Fruit fly (Drosophila melanogaster): ENCODE data around the gene Aplip1.

Gene Aplip1

DNA sequence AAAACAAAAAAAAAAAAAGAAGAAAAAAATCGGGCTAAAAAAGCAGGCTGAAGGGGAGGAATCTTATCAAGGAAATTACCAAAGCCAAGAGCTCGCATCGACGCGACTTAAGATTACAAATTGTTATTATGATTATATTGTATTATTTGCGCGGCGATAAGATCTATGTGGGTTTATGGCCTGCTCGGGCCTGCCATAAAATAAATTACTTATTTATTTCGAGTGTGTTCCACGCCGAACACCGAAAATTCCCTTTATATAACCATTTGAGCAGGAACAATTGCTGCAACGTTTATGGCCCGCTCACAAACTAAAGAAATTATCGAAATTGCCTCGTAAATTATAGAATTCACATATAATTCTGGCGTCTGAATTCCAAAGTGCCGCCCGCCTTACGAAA is 26.5 kb upstream of the Aplip1 start (continued):
- peak; percentile 36 for TF ChIP-seq sqz (GFP tag; optimal IDR thresholded peaks at IDR 0.05)
- no peak for TF ChIP-seq Taf1 (GFP tag; IDR thresholded peaks at IDR 0.05)
- peak; percentile 27 for TF ChIP-seq CG17385 (GFP tag; optimal IDR thresholded peaks at IDR 0.05)
- no peak for TF ChIP-seq CG17802 (tag; optimal IDR thresholded peaks at IDR 0.05)
- no peak for TF ChIP-seq ash1 (GFP tag; optimal IDR thresholded peaks at IDR 0.05)
- no peak for TF ChIP-seq H15 (GFP tag; IDR thresholded peaks at IDR 0.05)
- no peak for TF ChIP-seq YL-1 (GFP tag; optimal IDR thresholded peaks at IDR 0.05)
- no peak for TF ChIP-seq CG15011 (GFP tag; optimal IDR thresholded peaks at IDR 0.05)
- peak; percentile 66 for TF ChIP-seq cad (GFP tag; optimal IDR thresholded peaks at IDR 0.05)
- TF ChIP-seq usp (GFP tag; optimal IDR thresholded peaks at IDR 0.05) = no peak
- peak; percentile 10 for TF ChIP-seq CG8388 (GFP tag; optimal IDR thresholded peaks at IDR 0.05)
- no peak for TF ChIP-seq Dip2 (GFP tag; IDR thresholded peaks at IDR 0.05)
- no peak for TF ChIP-seq tin (GFP tag; optimal IDR thresholded peaks at IDR 0.05)
- TF ChIP-seq her (GFP tag; optimal IDR thresholded peaks at IDR 0.05) = no peak
- TF ChIP-seq en (GFP tag; optimal IDR thresholded peaks at IDR 0.05) = no peak
- TF ChIP-seq Bdp1 (GFP tag; optimal IDR thresholded peaks at IDR 0.05) = no peak
- TF ChIP-seq lola (GFP tag; optimal IDR thresholded peaks at IDR 0.05) = no peak
- TF ChIP-seq knrl (GFP tag; IDR thresholded peaks at IDR 0.05; ENCODE audit: partially characterized antibody) = no peak
- TF ChIP-seq CG1529 (GFP tag; optimal IDR thresholded peaks at IDR 0.05) = peak; percentile 26
- TF ChIP-seq Opbp (GFP tag; IDR thresholded peaks at IDR 0.05; ENCODE audit: partially characterized antibody) = no peak
- no peak for TF ChIP-seq CG34224 (GFP tag; IDR thresholded peaks at IDR 0.05; ENCODE audit: partially characterized antibody)
- no peak for TF ChIP-seq CG11696 (GFP tag; IDR thresholded peaks at IDR 0.05)
- TF ChIP-seq CG11456 (GFP tag; IDR thresholded peaks at IDR 0.05) = no peak
- no peak for TF ChIP-seq CG15696 (tag; optimal IDR thresholded peaks at IDR 0.05)
- TF ChIP-seq Pdp1 (GFP tag; optimal IDR thresholded peaks at IDR 0.05) = peak in 1 of 2 experiments; percentile 54
- TF ChIP-seq CG4707 (GFP tag; optimal IDR thresholded peaks at IDR 0.05) = no peak
- TF ChIP-seq CG1233 (GFP tag; optimal IDR thresholded peaks at IDR 0.05) = peak; percentile 22
- no peak for TF ChIP-seq inv (GFP tag; IDR thresholded peaks at IDR 0.05; ENCODE audit: partially characterized antibody)
- no peak for TF ChIP-seq vvl (GFP tag; IDR thresholded peaks at IDR 0.05)
- no peak for TF ChIP-seq pzg (GFP tag; optimal IDR thresholded peaks at IDR 0.05)
- peak; percentile 19 for TF ChIP-seq ATbp (GFP tag; optimal IDR thresholded peaks at IDR 0.05)
- TF ChIP-seq CG43689 (GFP tag; IDR thresholded peaks at IDR 0.05) = no peak
- TF ChIP-seq zen (tag; optimal IDR thresholded peaks at IDR 0.05) = no peak
- TF ChIP-seq Bgb (GFP tag; IDR thresholded peaks at IDR 0.05; ENCODE audit: partially characterized antibody) = no peak
- TF ChIP-seq jumu (GFP tag; optimal IDR thresholded peaks at IDR 0.05) = no peak
- no peak for TF ChIP-seq HLH4C (GFP tag; IDR thresholded peaks at IDR 0.05; ENCODE audit: partially characterized antibody)
- TF ChIP-seq Hr51 (GFP tag; optimal IDR thresholded peaks at IDR 0.05) = peak in 1 of 2 experiments; percentile 47
- no peak for TF ChIP-seq CG9817 (tag; optimal IDR thresholded peaks at IDR 0.05)
- no peak for TF ChIP-seq zen2 (GFP tag; IDR thresholded peaks at IDR 0.05; ENCODE audit: partially characterized antibody)
- no peak for TF ChIP-seq Xrp1 (GFP tag; IDR thresholded peaks at IDR 0.05)
- TF ChIP-seq so (GFP tag; IDR thresholded peaks at IDR 0.05) = no peak
- TF ChIP-seq Xbp1 (GFP tag; optimal IDR thresholded peaks at IDR 0.05) = no peak
- TF ChIP-seq vnd (GFP tag; IDR thresholded peaks at IDR 0.05; ENCODE audit: partially characterized antibody) = no peak
- peak; percentile 95 for TF ChIP-seq exex (tag; optimal IDR thresholded peaks at IDR 0.05)
- no peak for TF ChIP-seq CG4404 (GFP tag; IDR thresholded peaks at IDR 0.05)
- TF ChIP-seq dmrt99B (tag; optimal IDR thresholded peaks at IDR 0.05) = peak; percentile 19
- TF ChIP-seq MTF-1 (GFP tag; optimal IDR thresholded peaks at IDR 0.05; ENCODE audit: borderline replicate concordance) = no peak
- no peak for TF ChIP-seq Myb (GFP tag; optimal IDR thresholded peaks at IDR 0.05)
- TF ChIP-seq lov (optimal IDR thresholded peaks at IDR 0.05) = no peak
- TF ChIP-seq lov (GFP tag; IDR thresholded peaks at IDR 0.05) = no peak
- TF ChIP-seq CG7357 (GFP tag; IDR thresholded peaks at IDR 0.05) = no peak

Data from whole organism, embryonic.